Fruit fly (Drosophila melanogaster): ENCODE measurements around the gene CG1387.

CG1387 gene

DNA sequence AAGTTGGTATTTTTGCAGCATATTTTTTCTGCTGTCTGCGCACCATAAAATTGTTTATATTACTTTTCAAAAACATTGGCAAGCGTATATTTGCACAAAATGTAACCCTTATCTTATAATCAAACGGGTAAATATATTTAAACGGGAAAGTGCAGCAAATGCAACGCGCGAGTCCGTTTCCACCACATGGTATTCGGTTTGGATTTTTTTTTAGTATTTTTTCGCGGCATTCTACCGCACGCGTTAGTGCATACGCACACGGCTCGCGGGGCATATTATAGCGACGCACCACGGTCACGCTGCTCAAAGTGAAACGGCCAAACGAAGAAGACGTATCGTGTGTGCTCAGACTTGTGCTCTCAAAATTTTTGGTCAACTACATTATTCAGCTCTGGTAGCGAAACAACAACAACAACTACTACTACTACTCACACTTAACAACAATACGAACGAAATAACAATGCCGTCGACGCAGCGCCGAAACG, 23.4 kb downstream of the CG1387 start, which contains the start of gene Trf2 (continued):
- TF ChIP-seq Bgb (GFP tag; IDR thresholded peaks at IDR 0.05; ENCODE audit: partially characterized antibody) (peak; percentile 23; the same call in 1 of the 2 replicates), YL-1 (GFP tag; optimal IDR thresholded peaks at IDR 0.05) (no peak), wor (GFP tag; IDR thresholded peaks at IDR 0.05) (no peak), kay (GFP tag; optimal IDR thresholded peaks at IDR 0.05) (no peak), Oli (tag; optimal IDR thresholded peaks at IDR 0.05) (no peak), nau (GFP tag; optimal IDR thresholded peaks at IDR 0.05) (no peak), CG3065 (GFP tag; optimal IDR thresholded peaks at IDR 0.05) (no peak), vnd (GFP tag; IDR thresholded peaks at IDR 0.05; ENCODE audit: partially characterized antibody) (no peak), crp (GFP tag; optimal IDR thresholded peaks at IDR 0.05) (peak in 1 of 2 experiments; percentile 83), B-H2 (GFP tag; optimal IDR thresholded peaks at IDR 0.05) (peak; percentile 10), ci (GFP tag; IDR thresholded peaks at IDR 0.05) (peak; percentile 68), Scr (GFP tag; IDR thresholded peaks at IDR 0.05; ENCODE audit: partially characterized antibody) (no peak), tx (GFP tag; optimal IDR thresholded peaks at IDR 0.05) (no peak), cg (GFP tag; optimal IDR thresholded peaks at IDR 0.05) (no peak), toy (GFP tag; IDR thresholded peaks at IDR 0.05) (no peak), schlank (tag; optimal IDR thresholded peaks at IDR 0.05) (peak; percentile 3), sima (GFP tag; optimal IDR thresholded peaks at IDR 0.05) (no peak), CG3847 (GFP tag; IDR thresholded peaks at IDR 0.05) (no peak), CG4617 (GFP tag; optimal IDR thresholded peaks at IDR 0.05; ENCODE audit: borderline replicate concordance) (peak; percentile 31), Awh (GFP tag; IDR thresholded peaks at IDR 0.05) (no peak), Doc3 (GFP tag; IDR thresholded peaks at IDR 0.05; ENCODE audit: partially characterized antibody) (no peak), CG7357 (GFP tag; IDR thresholded peaks at IDR 0.05) (no peak), CG9727 (GFP tag; optimal IDR thresholded peaks at IDR 0.05) (no peak), da (GFP tag; optimal IDR thresholded peaks at IDR 0.05) (no peak), CG7556 (GFP tag; optimal IDR thresholded peaks at IDR 0.05) (no peak), CG4820 (GFP tag; optimal IDR thresholded peaks at IDR 0.05) (no peak), sr (GFP tag; IDR thresholded peaks at IDR 0.05) (no peak), B-H1 (GFP tag; IDR thresholded peaks at IDR 0.05) (no peak), CG12942 (GFP tag; optimal IDR thresholded peaks at IDR 0.05) (no peak), Nf-YB (GFP tag; optimal IDR thresholded peaks at IDR 0.05) (peak; percentile 11), CG4730 (GFP tag; IDR thresholded peaks at IDR 0.05) (no peak), Asciz (GFP tag; optimal IDR thresholded peaks at IDR 0.05) (no peak), dan (GFP tag; IDR thresholded peaks at IDR 0.05) (no peak), wdn (GFP tag; IDR thresholded peaks at IDR 0.05) (no peak), NC2α (GFP tag; optimal IDR thresholded peaks at IDR 0.05) (no peak), CG5953 (GFP tag; IDR thresholded peaks at IDR 0.05) (no peak), exex (tag; optimal IDR thresholded peaks at IDR 0.05) (no peak), CG18262 (tag; optimal IDR thresholded peaks at IDR 0.05) (no peak), Med (GFP tag) (peak; percentile 85), aop (GFP tag; IDR thresholded peaks at IDR 0.05) (no peak), odd (GFP tag; optimal IDR thresholded peaks at IDR 0.05) (no peak), chif (GFP tag; optimal IDR thresholded peaks at IDR 0.05) (no peak), Doc2 (GFP tag; IDR thresholded peaks at IDR 0.05) (no peak), fd3F (GFP tag; optimal IDR thresholded peaks at IDR 0.05) (no peak), rib (GFP tag; IDR thresholded peaks at IDR 0.05) (peak; percentile 36; the same call in 1 of the 2 replicates), CG16779 (GFP tag; IDR thresholded peaks at IDR 0.05) (no peak), CG13775 (GFP tag; optimal IDR thresholded peaks at IDR 0.05) (no peak), fd64A (GFP tag; optimal IDR thresholded peaks at IDR 0.05) (no peak), Rfx (GFP tag; IDR thresholded peaks at IDR 0.05) (peak; percentile 30; the same call in 1 of the 2 replicates), CG6683 (GFP tag; optimal IDR thresholded peaks at IDR 0.05) (no peak), HmgZ (tag; optimal IDR thresholded peaks at IDR 0.05) (peak; percentile 21)
